Worm (Caenorhabditis elegans): Measurements from ENCODE around the gene C25D7.10.
A peak's percentile ranks its signal among the peaks of the same experiment; 100 is the strongest.

C25D7.10 gene

ce11 chrV:15065837-15066348 lies 1.4 kb upstream of the C25D7.10 start, which contains the start of gene otub-1 (continued):
- TF ChIP-seq unc-130 (GFP tag; optimal IDR thresholded peaks at IDR 0.05) (peak; percentile 47), cebp-1 (GFP tag; IDR thresholded peaks at IDR 0.05) (no peak), cebp-1 (tag; optimal IDR thresholded peaks at IDR 0.05) (no peak), ztf-18 (tag; optimal IDR thresholded peaks at IDR 0.05) (no peak), mel-28 (tag; optimal IDR thresholded peaks at IDR 0.05; ENCODE audit: borderline replicate concordance) (no peak), repo-1 (tag; optimal IDR thresholded peaks at IDR 0.05) (no peak), cebp-2 (GFP tag; IDR thresholded peaks at IDR 0.05) (no peak), K12H6.12 (tag; optimal IDR thresholded peaks at IDR 0.05) (no peak), nhr-179 (tag; optimal IDR thresholded peaks at IDR 0.05) (no peak), madf-8 (GFP tag; conservative IDR thresholded peaks at IDR 0.05) (peak; percentile 25; the same call in 1 of the 2 replicates)

- TF ChIP-seq Y53F4B.3 (GFP tag; IDR thresholded peaks at IDR 0.05) = no peak
- no peak for TF ChIP-seq let-526 (GFP tag; IDR thresholded peaks at IDR 0.05)
- TF ChIP-seq hlh-26 (GFP tag; conservative IDR thresholded peaks at IDR 0.05) = no peak
- TF ChIP-seq lin-35 (GFP tag; optimal IDR thresholded peaks at IDR 0.05) = no peak
- TF ChIP-seq madf-3 (GFP tag; IDR thresholded peaks at IDR 0.05) = no peak
- no peak for TF ChIP-seq nhr-80 (tag; optimal IDR thresholded peaks at IDR 0.05)
- TF ChIP-seq akir-1 (GFP tag; optimal IDR thresholded peaks at IDR 0.05) = no peak
- no peak for TF ChIP-seq lin-26 (GFP tag; IDR thresholded peaks at IDR 0.05)
- no peak for TF ChIP-seq dpff-1 (tag; optimal IDR thresholded peaks at IDR 0.05)
- TF ChIP-seq F55B11.4 (tag; optimal IDR thresholded peaks at IDR 0.05; ENCODE audit: borderline replicate concordance, insufficient read depth) = no peak
- TF ChIP-seq madf-6 (GFP tag; IDR thresholded peaks at IDR 0.05) = no peak
- no peak for TF ChIP-seq bed-2 (GFP tag; IDR thresholded peaks at IDR 0.05)
Measured at ce11 chrV:15068378-15068777, 1.1 kb downstream of the C25D7.10 start, which contains the start of gene dnj-3. dnj-3 (plus strand) TSS chrV:15068678.

ce11 chrV:15069435-15069985 lies 2.2 kb downstream of the C25D7.10 start:
- TF ChIP-seq ztf-28 (GFP tag; IDR thresholded peaks at IDR 0.05) = no peak
- no peak for TF ChIP-seq ztf-3 (GFP tag; optimal IDR thresholded peaks at IDR 0.05)
- TF ChIP-seq F57A8.1 (GFP tag; optimal IDR thresholded peaks at IDR 0.05) = no peak
- no peak for TF ChIP-seq unc-130 (GFP tag; optimal IDR thresholded peaks at IDR 0.05)
- TF ChIP-seq snpc-1.3 (tag; optimal IDR thresholded peaks at IDR 0.05; ENCODE audit: insufficient read depth) = no peak
- TF ChIP-seq F52B5.7 (tag; optimal IDR thresholded peaks at IDR 0.05) = no peak
- no peak for TF ChIP-seq chd-7 (tag; optimal IDR thresholded peaks at IDR 0.05)
- TF ChIP-seq lsl-1 (GFP tag; optimal IDR thresholded peaks at IDR 0.05) = peak; percentile 62
- TF ChIP-seq T07F8.4 (tag; optimal IDR thresholded peaks at IDR 0.05) = no peak
- no peak for TF ChIP-seq sdz-38 (tag; optimal IDR thresholded peaks at IDR 0.05)
- no peak for TF ChIP-seq fkh-3 (tag; optimal IDR thresholded peaks at IDR 0.05)
- no peak for TF ChIP-seq die-1 (tag; optimal IDR thresholded peaks at IDR 0.05)
- TF ChIP-seq D2030.7 (GFP tag; IDR thresholded peaks at IDR 0.05) = peak; percentile 42; the same call in 1 of the 2 replicates
- no peak for TF ChIP-seq F55B11.4 (tag; optimal IDR thresholded peaks at IDR 0.05; ENCODE audit: borderline replicate concordance, insufficient read depth)
- no peak for TF ChIP-seq nhr-27 (tag; optimal IDR thresholded peaks at IDR 0.05)
- no peak for TF ChIP-seq gei-17 (GFP tag; optimal IDR thresholded peaks at IDR 0.05)

Data from whole organism, young adult.